Worm (Caenorhabditis elegans): ENCODE results near the gene Y6G8.15.

- TF ChIP-seq ztf-11 (tag; optimal IDR thresholded peaks at IDR 0.05) = no peak
- TF ChIP-seq sem-2 (GFP tag; optimal IDR thresholded peaks at IDR 0.05) = no peak
Observed at ce11 chrV:17598810-17599209, 11.6 kb downstream of the Y6G8.15 start, which contains the start of gene Y6G8.2.
